Fruit fly (Drosophila melanogaster) whole organism, embryonic: ENCODE measurements around the gene CG11409.

Experiments
- Adf1 ChIP-seq: fragments of 200-800 bp; sonication (Bioruptor generic); IDR thresholded peaks from 2 replicates; pipeline ENCODE4 v1.3.6; 2022; ENCODE audit warnings: missing biosample characterization, missing genetic modification characterization
- Bgb ChIP-seq: fragments of 200-800 bp; sonication (Bioruptor generic); IDR thresholded peaks from 2 replicates; pipeline ENCODE4 v1.3.6; 2022; ENCODE audit warnings: missing biosample characterization, missing genetic modification characterization; ENCODE audit not compliant: partially characterized antibody
- Blimp-1 ChIP-seq: fragments of 200-800 bp; sonication (Bioruptor generic); optimal IDR thresholded peaks from 3 replicates; lab custom pipeline; 2018; ENCODE audit warnings: missing biosample characterization, missing genetic modification characterization, mild to moderate bottlenecking, moderate library complexity, missing genetic modification reagents
- CG10543 ChIP-seq: fragments of 200-800 bp; sonication (Bioruptor generic); optimal IDR thresholded peaks from 3 replicates; lab custom pipeline; 2017; ENCODE audit warnings: missing biosample characterization, mild to moderate bottlenecking, missing genetic modification characterization, moderate library complexity
- CG11456 ChIP-seq: fragments of 200-800 bp; sonication (Bioruptor generic); IDR thresholded peaks from 3 replicates; pipeline ENCODE4 v1.3.6; 2022; ENCODE audit warnings: missing biosample characterization, missing genetic modification characterization
- CG12155 ChIP-seq: fragments of 200-800 bp; sonication (Bioruptor generic); optimal IDR thresholded peaks from 3 replicates; lab custom pipeline; 2016; ENCODE audit warnings: missing biosample characterization, missing genetic modification characterization
- CG12769 ChIP-seq: fragments of 200-800 bp; sonication (Bioruptor generic); optimal IDR thresholded peaks from 2 replicates; lab custom pipeline; 2019; ENCODE audit warnings: missing biosample characterization, mild to moderate bottlenecking, missing genetic modification characterization, moderate library complexity
- CG13287 ChIP-seq: fragments of 200-800 bp; sonication (Bioruptor generic); IDR thresholded peaks from 2 replicates; pipeline ENCODE4 v1.3.6; 2022; ENCODE audit warnings: missing biosample characterization, missing genetic modification characterization; ENCODE audit not compliant: partially characterized antibody
- CG13296 ChIP-seq: fragments of 200-800 bp; sonication (Bioruptor generic); optimal IDR thresholded peaks from 3 replicates; lab custom pipeline; 2018; ENCODE audit warnings: missing biosample characterization, mild to moderate bottlenecking, missing genetic modification characterization
- CG13894 ChIP-seq: fragments of 200-800 bp; sonication (Bioruptor generic); optimal IDR thresholded peaks from 3 replicates; lab custom pipeline; 2018; ENCODE audit warnings: missing biosample characterization, mild to moderate bottlenecking, missing genetic modification characterization, moderate library complexity
- CG15073 ChIP-seq: fragments of 200-800 bp; sonication (Bioruptor generic); optimal IDR thresholded peaks from 2 replicates; lab custom pipeline; 2016; ENCODE audit warnings: missing biosample characterization, missing genetic modification characterization
- CG15696 ChIP-seq: fragments of 200-800 bp; sonication (Bioruptor generic); optimal IDR thresholded peaks from 2 replicates; lab custom pipeline; 2019; ENCODE audit warnings: missing biosample characterization, mild to moderate bottlenecking, missing genetic modification characterization, moderate library complexity
- CG16813 ChIP-seq: fragments of 200-800 bp; sonication (Bioruptor generic); IDR thresholded peaks from 3 replicates; pipeline ENCODE4 v1.3.6; 2022; ENCODE audit warnings: missing biosample characterization, missing genetic modification characterization; ENCODE audit not compliant: partially characterized antibody
- CG6175 ChIP-seq: fragments of 200-800 bp; sonication (Bioruptor generic); IDR thresholded peaks from 3 replicates; pipeline ENCODE4 v1.3.6; 2022; ENCODE audit warnings: missing biosample characterization, missing genetic modification characterization
- CG6854 ChIP-seq: fragments of 200-800 bp; sonication (Bioruptor generic); optimal IDR thresholded peaks from 3 replicates; lab custom pipeline; 2017; ENCODE audit warnings: missing biosample characterization, mild to moderate bottlenecking, missing genetic modification characterization
- Deaf1 ChIP-seq: fragments of 200-800 bp; optimal IDR thresholded peaks from 3 replicates; lab custom pipeline; 2019; ENCODE audit warnings: missing biosample characterization, mild to moderate bottlenecking, missing genetic modification characterization, moderate library complexity
- Doc3 ChIP-seq: fragments of 200-800 bp; sonication (Bioruptor generic); IDR thresholded peaks from 3 replicates; pipeline ENCODE4 v1.3.6; 2022; ENCODE audit warnings: missing biosample characterization, missing genetic modification characterization; ENCODE audit not compliant: partially characterized antibody
- Dp ChIP-seq: fragments of 200-800 bp; sonication (Bioruptor generic); optimal IDR thresholded peaks from 2 replicates; lab custom pipeline; 2018; ENCODE audit warnings: missing biosample characterization, mild to moderate bottlenecking, missing genetic modification characterization, moderate library complexity
- Drgx ChIP-seq: fragments of 200-800 bp; sonication (Bioruptor generic); IDR thresholded peaks from 2 replicates; pipeline ENCODE4 v1.3.6; 2022; ENCODE audit warnings: missing biosample characterization, missing genetic modification characterization
- Fer1 ChIP-seq: fragments of 200-800 bp; sonication (Bioruptor generic); optimal IDR thresholded peaks from 2 replicates; lab custom pipeline; 2017; ENCODE audit warnings: missing biosample characterization, mild to moderate bottlenecking, missing genetic modification characterization
- Fer3 ChIP-seq: fragments of 200-800 bp; sonication (Bioruptor generic); optimal IDR thresholded peaks from 2 replicates; lab custom pipeline; 2018; ENCODE audit warnings: missing biosample characterization, mild to moderate bottlenecking, missing genetic modification characterization, moderate library complexity
- Jarid2 ChIP-seq: fragments of 200-800 bp; sonication (Bioruptor generic); optimal IDR thresholded peaks from 3 replicates; lab custom pipeline; 2017; ENCODE audit warnings: mild to moderate bottlenecking, missing biosample characterization, missing genetic modification reagents, missing genetic modification characterization
- Med ChIP-seq: fragments of 200-800 bp; sonication (Bioruptor generic); peaks from one replicate; lab custom pipeline; 2016; ENCODE audit warnings: missing biosample characterization, missing genetic modification characterization, mild to moderate bottlenecking, inconsistent platforms, moderate library complexity
- Taf1 ChIP-seq: fragments of 200-800 bp; sonication (Bioruptor generic); IDR thresholded peaks from 2 replicates; pipeline ENCODE4 v1.3.6; 2022; ENCODE audit warnings: missing biosample characterization, missing genetic modification characterization
- btn ChIP-seq: fragments of 200-800 bp; sonication (Bioruptor generic); optimal IDR thresholded peaks from 2 replicates; lab custom pipeline; 2016; ENCODE audit warnings: missing biosample characterization, missing genetic modification characterization
- caup ChIP-seq: fragments of 200-800 bp; sonication (Bioruptor generic); optimal IDR thresholded peaks from 3 replicates; lab custom pipeline; 2017; ENCODE audit warnings: missing biosample characterization, mild to moderate bottlenecking, missing genetic modification characterization, moderate library complexity; ENCODE audit not compliant: severe bottlenecking
- chinmo ChIP-seq: fragments of 200-800 bp; sonication (Bioruptor generic); IDR thresholded peaks from 4 replicates; pipeline ENCODE4 v1.3.6; 2022; ENCODE audit warnings: missing biosample characterization, missing genetic modification characterization; ENCODE audit not compliant: partially characterized antibody
- chm ChIP-seq: fragments of 200-800 bp; sonication (Bioruptor generic); IDR thresholded peaks from 2 replicates; pipeline ENCODE4 v1.3.6; 2022; ENCODE audit warnings: missing biosample characterization, missing genetic modification characterization
- chn ChIP-seq: fragments of 200-800 bp; sonication (Bioruptor generic); optimal IDR thresholded peaks from 2 replicates; lab custom pipeline; 2016; ENCODE audit warnings: missing biosample characterization, missing genetic modification characterization
- ci ChIP-seq: fragments of 200-800 bp; sonication (Bioruptor generic); IDR thresholded peaks from 3 replicates; pipeline ENCODE4 v1.3.6; 2022; ENCODE audit warnings: missing biosample characterization, missing genetic modification characterization
- corto ChIP-seq: fragments of 200-800 bp; sonication (Bioruptor generic); optimal IDR thresholded peaks from 2 replicates; lab custom pipeline; 2016; ENCODE audit warnings: missing biosample characterization, mild to moderate bottlenecking, missing genetic modification characterization, moderate library complexity
- crol ChIP-seq: fragments of 200-800 bp; sonication (Bioruptor generic); IDR thresholded peaks from 2 replicates; pipeline ENCODE4 v1.3.6; 2022; ENCODE audit warnings: missing biosample characterization, missing genetic modification characterization
- en ChIP-seq: fragments of 200-800 bp; sonication (Bioruptor generic); optimal IDR thresholded peaks from 2 replicates; lab custom pipeline; 2016; ENCODE audit warnings: missing biosample characterization, missing genetic modification characterization
- esg ChIP-seq: fragments of 200-800 bp; sonication (Bioruptor generic); conservative IDR thresholded peaks from 2 replicates; pipeline ENCODE4 v1.3.6; 2022; ENCODE audit warnings: missing biosample characterization, missing genetic modification characterization
- gsb ChIP-seq: fragments of 200-800 bp; sonication (Bioruptor generic); IDR thresholded peaks from 2 replicates; pipeline ENCODE4 v1.3.6; 2022; ENCODE audit warnings: missing biosample characterization, missing genetic modification characterization
- hth ChIP-seq: fragments of >200 bp; optimal IDR thresholded peaks from 2 replicates; lab custom pipeline; 2017; ENCODE audit warnings: inconsistent platforms
- kni ChIP-seq: fragments of 200-800 bp; sonication (Bioruptor generic); optimal IDR thresholded peaks from 3 replicates; lab custom pipeline; 2017; ENCODE audit warnings: mild to moderate bottlenecking, missing biosample characterization, missing genetic modification reagents, missing genetic modification characterization
- oc ChIP-seq: fragments of 200-800 bp; sonication (Bioruptor generic); optimal IDR thresholded peaks from 2 replicates; lab custom pipeline; 2018; ENCODE audit warnings: missing biosample characterization, mild to moderate bottlenecking, missing genetic modification characterization, moderate library complexity
- odd ChIP-seq: fragments of 200-800 bp; sonication (Bioruptor generic); optimal IDR thresholded peaks from 2 replicates; lab custom pipeline; 2017; ENCODE audit warnings: missing biosample characterization, mild to moderate bottlenecking, missing genetic modification characterization
- p53 ChIP-seq: fragments of 200-800 bp; sonication (Bioruptor generic); optimal IDR thresholded peaks from 2 replicates; lab custom pipeline; 2016; ENCODE audit warnings: missing biosample characterization, missing genetic modification characterization
- pros ChIP-seq: fragments of 200-800 bp; sonication (Bioruptor generic); optimal IDR thresholded peaks from 3 replicates; lab custom pipeline; 2019; ENCODE audit warnings: missing biosample characterization, mild to moderate bottlenecking, missing genetic modification characterization, moderate library complexity
- slou ChIP-seq: fragments of 200-800 bp; sonication (Bioruptor generic); optimal IDR thresholded peaks from 3 replicates; lab custom pipeline; 2016; ENCODE audit warnings: missing biosample characterization, missing genetic modification characterization
- so ChIP-seq: fragments of 200-800 bp; sonication (Bioruptor generic); IDR thresholded peaks from 3 replicates; pipeline ENCODE4 v1.3.6; 2022; ENCODE audit warnings: missing biosample characterization, missing genetic modification characterization
- stc ChIP-seq: fragments of 200-800 bp; sonication (Bioruptor generic); IDR thresholded peaks from 2 replicates; pipeline ENCODE4 v1.3.6; 2022; ENCODE audit warnings: missing biosample characterization, missing genetic modification characterization
- vvl ChIP-seq: fragments of 200-800 bp; sonication (Bioruptor generic); IDR thresholded peaks from 2 replicates; pipeline ENCODE4 v1.3.6; 2022; ENCODE audit warnings: missing biosample characterization, missing genetic modification characterization

CG11409 gene

DNA sequence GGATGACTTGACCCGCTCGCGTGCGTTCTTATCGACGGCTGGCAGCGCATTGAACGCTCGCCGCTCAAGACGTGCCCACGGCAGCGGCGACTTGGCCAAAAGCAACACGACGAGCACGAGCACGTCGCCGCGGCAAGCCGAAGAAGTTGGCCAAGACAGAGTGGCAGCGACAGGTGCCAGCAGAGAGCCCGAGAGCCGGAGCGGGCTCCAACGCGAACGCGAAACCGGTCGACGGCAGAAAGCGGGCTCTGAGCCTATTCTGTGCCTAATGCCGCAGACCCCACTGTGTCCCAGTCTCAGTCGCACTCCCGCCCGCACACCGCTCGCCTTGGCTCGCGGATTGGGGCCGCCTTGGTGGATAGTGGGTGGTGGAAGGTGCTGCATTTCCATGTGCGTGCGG, 32.9 kb downstream of the CG11409 start:
- peak; percentile 76; the same call in 1 of the 4 replicates for TF ChIP-seq chinmo (GFP tag; lab: Robert Waterston, UW)
- no peak for TF ChIP-seq corto (GFP tag; lab: Kevin White, UChicago)
- TF ChIP-seq Fer1 (GFP tag; lab: Kevin White, UChicago): no peak
- TF ChIP-seq Fer3 (tag; lab: Kevin White, UChicago): no peak
- 0 out of 2 replicates have a peak, but pooled peaks have one; percentile 19 for TF ChIP-seq chm (GFP tag; lab: Robert Waterston, UW)
- no peak for TF ChIP-seq Dp (GFP tag; lab: Kevin White, UChicago)
- peak; percentile 30; the same call in 1 of the 2 replicates for TF ChIP-seq Adf1 (GFP tag; lab: Robert Waterston, UW)
- peak; percentile 54 for TF ChIP-seq Blimp-1 (GFP tag; lab: Kevin White, UChicago)
- TF ChIP-seq CG15696: no peak
- TF ChIP-seq CG11456: no peak
- TF ChIP-seq vvl (GFP tag; lab: Robert Waterston, UW): peak; percentile 37; the same call in 1 of the 2 replicates
- TF ChIP-seq hth (lab: Kevin White, UChicago): no peak
- TF ChIP-seq stc: no peak
- TF ChIP-seq CG6175 (GFP tag; lab: Robert Waterston, UW): peak; percentile 87
- TF ChIP-seq CG12155: no peak
- peak; percentile 40 for TF ChIP-seq p53 (GFP tag; lab: Kevin White, UChicago)
- TF ChIP-seq Med: peak; percentile 44
- peak; percentile 79 for TF ChIP-seq crol (GFP tag; lab: Robert Waterston, UW)
- TF ChIP-seq odd: no peak
- TF ChIP-seq so (GFP tag; lab: Robert Waterston, UW): 0 out of 3 replicates have a peak, but pooled peaks have one; percentile 10
- TF ChIP-seq CG16813: peak; percentile 31; the same call in 1 of the 3 replicates
- TF ChIP-seq chn (GFP tag; lab: Kevin White, UChicago): peak; percentile 26
- 0 out of 3 replicates have a peak, but pooled peaks have one; percentile 35 for TF ChIP-seq Doc3 (GFP tag; lab: Robert Waterston, UW)
- TF ChIP-seq ci (GFP tag; lab: Robert Waterston, UW): 0 out of 3 replicates have a peak, but pooled peaks have one; percentile 37
- TF ChIP-seq btn: no peak
- no peak for TF ChIP-seq caup (GFP tag; lab: Kevin White, UChicago)
- TF ChIP-seq CG10543: peak; percentile 1
- TF ChIP-seq Jarid2 (GFP tag; lab: Kevin White, UChicago): peak; percentile 31
- peak; percentile 46 for TF ChIP-seq CG12769 (tag; lab: Kevin White, UChicago)
- TF ChIP-seq slou: no peak
- TF ChIP-seq CG13296 (GFP tag; lab: Kevin White, UChicago): no peak
- peak; percentile 85 for TF ChIP-seq CG15073
- peak; percentile 38 for TF ChIP-seq kni
- TF ChIP-seq CG13894: peak; percentile 36
- peak; percentile 42; the same call in 1 of the 2 replicates for TF ChIP-seq Drgx (GFP tag; lab: Robert Waterston, UW)
- peak; percentile 23; the same call in 1 of the 2 replicates for TF ChIP-seq CG13287 (GFP tag; lab: Robert Waterston, UW)
- peak; percentile 7 for TF ChIP-seq oc (tag; lab: Kevin White, UChicago)
- no peak for TF ChIP-seq Taf1 (GFP tag; lab: Robert Waterston, UW)
- TF ChIP-seq gsb (GFP tag; lab: Robert Waterston, UW): no peak
- TF ChIP-seq pros (GFP tag; lab: Kevin White, UChicago): peak; percentile 81
- peak; percentile 90 for TF ChIP-seq Deaf1 (tag; lab: Kevin White, UChicago)
- TF ChIP-seq Bgb (GFP tag; lab: Robert Waterston, UW): peak; percentile 22; the same call in 1 of the 2 replicates
- peak; percentile 16; the same call in 1 of the 2 replicates for TF ChIP-seq esg (GFP tag; lab: Robert Waterston, UW)
- TF ChIP-seq en (GFP tag; lab: Kevin White, UChicago): no peak
- no peak for TF ChIP-seq CG6854 (GFP tag; lab: Kevin White, UChicago)
